Worm (Caenorhabditis elegans): ENCODE results near the gene pals-29.

DNA sequence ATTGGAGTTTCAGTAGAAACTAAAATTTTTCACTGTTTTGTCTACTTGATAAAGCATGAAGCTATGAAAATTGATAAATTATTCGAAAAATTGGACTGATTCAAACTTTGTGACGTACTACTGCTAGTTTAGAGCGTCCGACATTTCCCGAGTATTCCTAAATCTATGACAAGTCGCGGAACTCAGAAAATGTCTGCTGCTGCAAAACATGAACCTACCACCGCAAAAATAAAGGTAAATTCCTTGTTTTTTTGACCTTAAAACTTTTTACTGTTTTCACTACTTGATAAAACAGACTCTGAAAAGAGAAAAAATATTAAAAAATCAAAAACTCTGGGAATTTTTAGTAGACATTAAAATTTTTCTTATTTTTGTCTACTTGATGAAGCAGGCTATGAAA is 44.3 kb upstream of the pals-29 start:
- TF ChIP-seq F13C5.2 (tag; optimal IDR thresholded peaks at IDR 0.05), result no peak
- no peak for TF ChIP-seq ama-1 (optimal IDR thresholded peaks at IDR 0.05)
- TF ChIP-seq tra-4 (tag; optimal IDR thresholded peaks at IDR 0.05), result no peak
- no peak for TF ChIP-seq B0310.2 (tag; optimal IDR thresholded peaks at IDR 0.05)
- TF ChIP-seq flt-1 (GFP tag; IDR thresholded peaks at IDR 0.05), result no peak
- TF ChIP-seq aly-1 (tag; optimal IDR thresholded peaks at IDR 0.05), result no peak
- TF ChIP-seq ceh-36 (tag; optimal IDR thresholded peaks at IDR 0.05), result no peak
- TF ChIP-seq tbx-11 (GFP tag; IDR thresholded peaks at IDR 0.05), result no peak
- no peak for TF ChIP-seq hnd-1 (tag; optimal IDR thresholded peaks at IDR 0.05)
- no peak for TF ChIP-seq pes-1 (GFP tag; IDR thresholded peaks at IDR 0.05)
- TF ChIP-seq scrt-1 (GFP tag; IDR thresholded peaks at IDR 0.05), result no peak
- no peak for TF ChIP-seq sea-1 (GFP tag; conservative IDR thresholded peaks at IDR 0.05)
- TF ChIP-seq hmbx-1 (tag; optimal IDR thresholded peaks at IDR 0.05), result no peak
- TF ChIP-seq hmg-4 (GFP tag; optimal IDR thresholded peaks at IDR 0.05), result no peak
